Fruit fly (Drosophila melanogaster) whole organism, adult: ENCODE results near the gene Dref.

Source experiments
- CG14711 ChIP-seq: fragments of 200-800 bp; sonication (Bioruptor generic); optimal IDR thresholded peaks from 2 replicates; lab custom pipeline; 2018; ENCODE audit warnings: missing biosample characterization, mild to moderate bottlenecking, missing genetic modification characterization, moderate library complexity
- CG1620 ChIP-seq: fragments of 200-800 bp; sonication (Bioruptor generic); optimal IDR thresholded peaks from 2 replicates; lab custom pipeline; 2016; ENCODE audit warnings: missing biosample characterization, missing genetic modification characterization
- CG7045 ChIP-seq: fragments of 200-800 bp; sonication (Bioruptor generic); optimal IDR thresholded peaks from 2 replicates; lab custom pipeline; 2017; ENCODE audit warnings: missing biosample characterization, mild to moderate bottlenecking, missing genetic modification characterization
- CG7101 ChIP-seq: fragments of 200-800 bp; sonication (Bioruptor generic); optimal IDR thresholded peaks from 2 replicates; lab custom pipeline; 2018; ENCODE audit warnings: missing biosample characterization, mild to moderate bottlenecking, missing genetic modification characterization, moderate library complexity
- Clk ChIP-seq: fragments of 200-800 bp; sonication (Bioruptor generic); optimal IDR thresholded peaks from 2 replicates; lab custom pipeline; 2017; ENCODE audit warnings: missing biosample characterization, missing genetic modification characterization
- Crg-1 ChIP-seq: fragments of 200-800 bp; sonication (Bioruptor generic); optimal IDR thresholded peaks from 2 replicates; lab custom pipeline; 2016; ENCODE audit warnings: missing biosample characterization, missing genetic modification characterization
- cnc ChIP-seq, 2 experiments: fragments of >200 bp; optimal IDR thresholded peaks; 2 replicates each; lab custom pipeline; 2017
- kay ChIP-seq: fragments of 200-800 bp; sonication (Bioruptor generic); peaks from one replicate; lab custom pipeline; 2016; ENCODE audit warnings: missing biosample characterization, missing genetic modification characterization, borderline replicate concordance
- ovo ChIP-seq: fragments of 200-800 bp; sonication (Bioruptor generic); optimal IDR thresholded peaks from 2 replicates; lab custom pipeline; 2016; ENCODE audit warnings: missing biosample characterization, missing genetic modification characterization
- tj ChIP-seq: fragments of 200-800 bp; sonication (Bioruptor generic); optimal IDR thresholded peaks from 3 replicates; lab custom pipeline; 2017; ENCODE audit warnings: missing biosample characterization, mild to moderate bottlenecking, missing genetic modification characterization, moderate library complexity
- toe ChIP-seq: fragments of 200-800 bp; sonication (Bioruptor generic); optimal IDR thresholded peaks from 2 replicates; lab custom pipeline; 2016; ENCODE audit warnings: missing biosample characterization, missing genetic modification characterization

DNA sequence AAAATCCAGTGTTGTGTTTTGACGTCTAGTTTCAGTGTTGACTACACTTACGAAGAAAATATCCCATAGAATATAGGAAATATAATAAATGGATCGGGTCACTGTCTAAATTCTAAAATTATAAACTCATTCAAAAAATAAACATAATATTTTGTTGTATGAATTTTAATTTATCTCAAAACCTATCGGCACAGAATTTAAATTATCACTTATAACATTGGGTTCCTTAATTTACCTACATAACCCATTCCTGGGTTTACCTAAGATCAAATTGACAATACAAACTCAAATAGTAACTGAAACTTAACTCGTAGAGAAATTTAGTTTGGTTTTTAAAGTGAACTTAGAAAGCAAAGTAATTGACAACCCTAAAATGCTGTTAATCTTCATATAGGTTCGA, 29.5 kb upstream of the Dref start:
- TF ChIP-seq kay (GFP tag; lab: Kevin White, UChicago), result no peak
- TF ChIP-seq Crg-1 (GFP tag; lab: Kevin White, UChicago), result no peak
- TF ChIP-seq CG14711, result no peak
- no peak for TF ChIP-seq CG7045 (GFP tag; lab: Kevin White, UChicago)
- no peak for TF ChIP-seq tj (GFP tag; lab: Kevin White, UChicago)
- TF ChIP-seq CG7101 (tag; lab: Kevin White, UChicago), result no peak
- no peak for TF ChIP-seq Clk (GFP tag; lab: Kevin White, UChicago)
- TF ChIP-seq toe (GFP tag; lab: Kevin White, UChicago), result no peak
- TF ChIP-seq cnc (optimal IDR thresholded peaks at IDR 0.05; lab: Kevin White, UChicago), result no peak
- TF ChIP-seq CG1620 (GFP tag; lab: Kevin White, UChicago), result no peak
- TF ChIP-seq ovo (GFP tag; lab: Kevin White, UChicago), result no peak
